Worm (Caenorhabditis elegans) whole organism, young adult: Measurements from ENCODE around the gene mcm-2.

ENCODE experiments used
- B0261.1 ChIP-seq: sonication (generic microtip); optimal IDR thresholded peaks from 2 replicates; lab custom pipeline; 2016; ENCODE audit warnings: mild to moderate bottlenecking, missing genetic modification characterization, moderate library complexity, missing compliant biosample characterization
- B0336.3 ChIP-seq: fragments of 200-800 bp; sonication (Bioruptor generic); IDR thresholded peaks from 2 replicates; pipeline ENCODE4 v1.3.6; 2022; ENCODE audit warnings: missing genetic modification characterization, missing compliant biosample characterization
- C17E4.6 ChIP-seq: fragments of 200-800 bp; sonication (Bioruptor generic); IDR thresholded peaks from 2 replicates; pipeline ENCODE4 v1.3.6; 2022; ENCODE audit warnings: missing genetic modification reagents, missing genetic modification characterization, missing compliant biosample characterization
- F33H1.4 ChIP-seq: fragments of 200-800 bp; sonication (Bioruptor generic); IDR thresholded peaks from 2 replicates; pipeline ENCODE4 v1.3.6; 2022; ENCODE audit warnings: missing genetic modification reagents, missing genetic modification characterization, missing compliant biosample characterization
- F37B4.10 ChIP-seq: fragments of 200-800 bp; sonication (Bioruptor generic); IDR thresholded peaks from 2 replicates; pipeline ENCODE4 v1.3.6; 2022; ENCODE audit warnings: missing genetic modification characterization, missing compliant biosample characterization
- F52B5.7 ChIP-seq: sonication (generic microtip); optimal IDR thresholded peaks from 2 replicates; lab custom pipeline; 2016; ENCODE audit warnings: mild to moderate bottlenecking, missing genetic modification characterization, missing compliant biosample characterization
- F57A8.1 ChIP-seq: fragments of 200-800 bp; sonication (Bioruptor generic); optimal IDR thresholded peaks from 2 replicates; lab custom pipeline; 2018; ENCODE audit warnings: mild to moderate bottlenecking, missing genetic modification characterization, moderate library complexity, missing compliant biosample characterization
- K12H6.12 ChIP-seq: fragments of 200-800 bp; sonication (Bioruptor generic); optimal IDR thresholded peaks from 2 replicates; lab custom pipeline; 2018; ENCODE audit warnings: mild to moderate bottlenecking, missing genetic modification characterization, missing compliant biosample characterization
- T07F8.4 ChIP-seq: sonication (generic microtip); optimal IDR thresholded peaks from 2 replicates; lab custom pipeline; 2016; ENCODE audit warnings: mild to moderate bottlenecking, missing genetic modification characterization, moderate library complexity, missing compliant biosample characterization
- ama-1 ChIP-seq, 3 experiments: fragments of 150-350 bp in 1 of 3; sonication (generic microtip) in 2 of 3; optimal IDR thresholded peaks; 2 replicates each; lab custom pipeline; 2014 to 2018; ENCODE audit warnings: missing biosample characterization in 2 of 3, missing genetic modification characterization in 2 of 3, missing genetic modification reagents in 2 of 3
- atf-7 ChIP-seq: sonication (generic microtip); optimal IDR thresholded peaks from 2 replicates; lab custom pipeline; 2017; ENCODE audit warnings: mild to moderate bottlenecking, missing genetic modification characterization, missing compliant biosample characterization
- athp-1 ChIP-seq: sonication (generic microtip); optimal IDR thresholded peaks from 2 replicates; lab custom pipeline; 2017; ENCODE audit warnings: mild to moderate bottlenecking, missing genetic modification characterization, missing compliant biosample characterization
- attf-6 ChIP-seq: fragments of 200-800 bp; sonication (Bioruptor generic); IDR thresholded peaks from 2 replicates; pipeline ENCODE4 v1.3.6; 2022; ENCODE audit warnings: missing genetic modification reagents, missing genetic modification characterization, missing compliant biosample characterization
- bed-1 ChIP-seq: fragments of 200-800 bp; sonication (Bioruptor generic); IDR thresholded peaks from 2 replicates; pipeline ENCODE4 v1.3.6; 2022; ENCODE audit warnings: missing genetic modification reagents, missing genetic modification characterization, missing compliant biosample characterization
- cebp-1 ChIP-seq, 2 experiments: fragments of 200-800 bp in 1 of 2; sonication (Bioruptor generic) in 1 of 2; sonication (generic microtip) in 1 of 2; IDR thresholded peaks in 1 of 2; optimal IDR thresholded peaks in 1 of 2; 2 replicates each; pipeline versions ENCODE4 v1.3.6 to Lab custom; 2017 to 2022; ENCODE audit warnings: missing compliant biosample characterization in 2 of 2, missing genetic modification characterization in 2 of 2, mild to moderate bottlenecking in 1 of 2, missing genetic modification reagents in 1 of 2, moderate library complexity in 1 of 2
- ceh-100 ChIP-seq: fragments of 200-800 bp; sonication (Bioruptor generic); IDR thresholded peaks from 2 replicates; pipeline ENCODE4 v1.3.6; 2022; ENCODE audit warnings: missing genetic modification reagents, missing genetic modification characterization, missing compliant biosample characterization
- chd-7 ChIP-seq: sonication (generic microtip); optimal IDR thresholded peaks from 2 replicates; lab custom pipeline; 2016; ENCODE audit warnings: mild to moderate bottlenecking, missing genetic modification characterization, moderate library complexity, missing compliant biosample characterization
- die-1 ChIP-seq: sonication (generic microtip); optimal IDR thresholded peaks from 2 replicates; lab custom pipeline; 2016; ENCODE audit warnings: missing genotype, mild to moderate bottlenecking, missing genetic modification characterization, missing compliant biosample characterization
- egl-44 ChIP-seq: fragments of 200-800 bp; sonication (Bioruptor generic); IDR thresholded peaks from 2 replicates; pipeline ENCODE4 v1.3.6; 2022; ENCODE audit warnings: missing genetic modification reagents, missing genetic modification characterization, missing compliant biosample characterization
- fkh-3 ChIP-seq: sonication (generic microtip); optimal IDR thresholded peaks from 2 replicates; lab custom pipeline; 2016; ENCODE audit warnings: mild to moderate bottlenecking, missing genetic modification characterization, missing compliant biosample characterization
- gei-17 ChIP-seq: fragments of 200-800 bp; sonication (Bioruptor generic); optimal IDR thresholded peaks from 2 replicates; lab custom pipeline; 2018; ENCODE audit warnings: mild to moderate bottlenecking, missing genetic modification characterization, missing compliant biosample characterization
- him-1 ChIP-seq: sonication (generic microtip); optimal IDR thresholded peaks from 2 replicates; lab custom pipeline; 2016; ENCODE audit warnings: missing genotype, missing genetic modification reagents, missing genetic modification characterization, missing compliant biosample characterization
- hlh-26 ChIP-seq: fragments of 200-800 bp; sonication (Bioruptor generic); conservative IDR thresholded peaks from 2 replicates; pipeline ENCODE4 v1.3.6; 2022; ENCODE audit warnings: missing genetic modification reagents, missing genetic modification characterization, missing compliant biosample characterization
- hmg-1.2 ChIP-seq: fragments of 200-800 bp; sonication (Bioruptor generic); IDR thresholded peaks from 2 replicates; pipeline ENCODE4 v1.3.6; 2022; ENCODE audit warnings: missing genetic modification reagents, missing genetic modification characterization, missing compliant biosample characterization
- let-526 ChIP-seq: fragments of 200-800 bp; sonication (Bioruptor generic); IDR thresholded peaks from 2 replicates; pipeline ENCODE4 v1.3.6; 2022; ENCODE audit warnings: missing genetic modification reagents, missing genetic modification characterization, missing compliant biosample characterization
- lin-26 ChIP-seq: fragments of 200-800 bp; sonication (Bioruptor generic); IDR thresholded peaks from 2 replicates; pipeline ENCODE4 v1.3.6; 2022; ENCODE audit warnings: missing genetic modification reagents, missing genetic modification characterization, missing compliant biosample characterization
- lin-54 ChIP-seq: fragments of 200-800 bp; sonication (Bioruptor generic); optimal IDR thresholded peaks from 2 replicates; lab custom pipeline; 2018; ENCODE audit warnings: mild to moderate bottlenecking, missing genetic modification characterization, missing compliant biosample characterization
- madf-8 ChIP-seq: fragments of 200-800 bp; sonication (Bioruptor generic); conservative IDR thresholded peaks from 2 replicates; pipeline ENCODE4 v1.3.6; 2022; ENCODE audit warnings: missing genetic modification reagents, missing genetic modification characterization, missing compliant biosample characterization
- mcd-1 ChIP-seq: fragments of 200-800 bp; sonication (Bioruptor generic); IDR thresholded peaks from 2 replicates; pipeline ENCODE4 v1.3.6; 2022; ENCODE audit warnings: missing genetic modification reagents, missing genetic modification characterization, missing compliant biosample characterization
- mes-4 ChIP-seq: sonication (generic microtip); optimal IDR thresholded peaks from 2 replicates; lab custom pipeline; 2016; ENCODE audit warnings: missing genotype, missing genetic modification characterization, missing compliant biosample characterization
- nfya-1 ChIP-seq: sonication (generic microtip); optimal IDR thresholded peaks from 2 replicates; lab custom pipeline; 2017; ENCODE audit warnings: antibody characterized with exemption, missing compliant biosample characterization, missing genetic modification characterization, borderline replicate concordance; ENCODE audit not compliant: insufficient read depth
- nfya-2 ChIP-seq: fragments of 200-800 bp; sonication (Bioruptor generic); IDR thresholded peaks from 2 replicates; pipeline ENCODE4 v1.3.6; 2022; ENCODE audit warnings: missing genetic modification reagents, missing genetic modification characterization, missing compliant biosample characterization
- nhr-90 ChIP-seq: sonication (generic microtip); optimal IDR thresholded peaks from 2 replicates; lab custom pipeline; 2016; ENCODE audit warnings: missing genotype, mild to moderate bottlenecking, missing genetic modification characterization, missing compliant biosample characterization
- pha-4 ChIP-seq: fragments of 150-350 bp; sonication (generic microtip); optimal IDR thresholded peaks from 2 replicates; lab custom pipeline; 2014; ENCODE audit warnings: missing biosample characterization, missing genetic modification reagents, missing genetic modification characterization
- repo-1 ChIP-seq: sonication (generic microtip); optimal IDR thresholded peaks from 2 replicates; lab custom pipeline; 2017; ENCODE audit warnings: mild to moderate bottlenecking, missing genetic modification characterization, missing compliant biosample characterization
- sea-2 ChIP-seq: fragments of 200-800 bp; sonication (Bioruptor generic); IDR thresholded peaks from 2 replicates; pipeline ENCODE4 v1.3.6; 2022; ENCODE audit warnings: missing genetic modification characterization, missing compliant biosample characterization
- snpc-1.3 ChIP-seq: sonication (generic microtip); optimal IDR thresholded peaks from 2 replicates; lab custom pipeline; 2017; ENCODE audit warnings: missing genetic modification characterization, mild to moderate bottlenecking, missing compliant biosample characterization, antibody characterized with exemption, moderate library complexity, missing genotype, missing genetic modification reagents; ENCODE audit not compliant: insufficient read depth
- snpc-3.4 ChIP-seq: sonication (generic microtip); optimal IDR thresholded peaks from 2 replicates; lab custom pipeline; 2017; ENCODE audit warnings: missing genetic modification characterization, mild to moderate bottlenecking, missing compliant biosample characterization, antibody characterized with exemption, moderate library complexity, missing genotype, missing genetic modification reagents
- snpc-4 ChIP-seq, 5 experiments: fragments of 150-350 bp in 1 of 5; sonication (generic microtip) in 4 of 5; optimal IDR thresholded peaks; 2 replicates each; lab custom pipeline; 2014 to 2018; ENCODE audit warnings: missing genetic modification characterization in 5 of 5, missing biosample characterization in 3 of 5, antibody characterized with exemption in 2 of 5, mild to moderate bottlenecking in 2 of 5, missing compliant biosample characterization in 2 of 5, missing genotype in 2 of 5, moderate library complexity in 2 of 5, missing genetic modification reagents in 1 of 5
- sptf-2 ChIP-seq: fragments of 200-800 bp; sonication (Bioruptor generic); optimal IDR thresholded peaks from 2 replicates; lab custom pipeline; 2018; ENCODE audit warnings: mild to moderate bottlenecking, missing genetic modification characterization, missing compliant biosample characterization
- tbx-9 ChIP-seq: sonication (generic microtip); optimal IDR thresholded peaks from 2 replicates; lab custom pipeline; 2016; ENCODE audit warnings: borderline replicate concordance, missing genetic modification characterization, inconsistent platforms, missing compliant biosample characterization
- xnd-1 ChIP-seq: sonication (generic microtip); optimal IDR thresholded peaks from 2 replicates; lab custom pipeline; 2016; ENCODE audit warnings: missing genotype, missing genetic modification reagents, missing genetic modification characterization, missing compliant biosample characterization
- ztf-18 ChIP-seq: sonication (generic microtip); optimal IDR thresholded peaks from 2 replicates; lab custom pipeline; 2016; ENCODE audit warnings: missing genotype, mild to moderate bottlenecking, missing genetic modification characterization, missing compliant biosample characterization
- ztf-22 ChIP-seq: fragments of 200-800 bp; sonication (Bioruptor generic); optimal IDR thresholded peaks from 2 replicates; lab custom pipeline; 2018; ENCODE audit warnings: mild to moderate bottlenecking, missing genetic modification characterization, moderate library complexity, missing compliant biosample characterization
- ztf-26 ChIP-seq: sonication (generic microtip); optimal IDR thresholded peaks from 2 replicates; lab custom pipeline; 2017; ENCODE audit warnings: missing genetic modification characterization, missing compliant biosample characterization
- ztf-6 ChIP-seq: fragments of 200-800 bp; sonication (Bioruptor generic); IDR thresholded peaks from 2 replicates; pipeline ENCODE4 v1.3.6; 2022; ENCODE audit warnings: missing genetic modification reagents, missing genetic modification characterization, missing compliant biosample characterization

mcm-2 gene

DNA sequence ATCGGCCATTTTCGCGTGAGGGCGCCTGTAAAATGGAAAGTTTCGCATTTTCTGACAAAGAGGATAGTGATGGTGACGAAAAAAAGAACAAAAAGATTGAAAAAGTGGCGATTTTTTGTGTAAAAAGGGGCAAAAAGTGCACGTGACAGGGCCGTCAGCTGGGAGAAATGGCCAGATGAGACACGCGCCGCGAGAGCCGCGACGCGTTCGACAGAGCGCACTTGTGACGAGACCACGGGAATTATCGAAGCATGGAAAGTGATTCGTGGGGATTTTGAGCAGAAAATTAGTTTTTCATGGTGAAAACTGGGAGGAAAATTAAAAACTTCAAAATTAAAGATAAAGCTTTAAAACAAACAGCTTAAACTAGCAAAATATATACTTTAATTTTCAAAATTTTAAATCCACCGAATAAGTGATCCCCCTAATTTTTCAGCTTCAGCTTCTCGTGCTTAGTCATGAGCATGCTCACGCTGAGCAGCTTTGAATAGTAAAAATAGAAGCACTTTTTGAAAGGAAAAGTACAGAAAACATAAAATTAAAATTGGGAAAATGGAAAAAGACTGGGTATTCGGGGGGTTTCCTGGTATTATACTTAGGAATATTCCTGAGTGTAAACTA lies 38.8 kb downstream of the mcm-2 start, which contains the start of gene W03C9.5 (continued):
- TF ChIP-seq ztf-18 (tag; lab: Kevin White, UChicago) (peak; percentile 54), B0261.1 (tag; lab: Kevin White, UChicago) (peak; percentile 31), F37B4.10 (GFP tag; lab: Robert Waterston, UW) (no peak), repo-1 (peak; percentile 46), hlh-26 (GFP tag; lab: Robert Waterston, UW) (no peak), gei-17 (peak; percentile 10), hmg-1.2 (GFP tag; lab: Robert Waterston, UW) (peak; percentile 56), snpc-4 (GFP tag; optimal IDR thresholded peaks at IDR 0.05; lab: Kevin White, UChicago) (no peak), snpc-4 (tag; optimal IDR thresholded peaks at IDR 0.05; lab: Kevin White, UChicago) (peak; percentile 52 to 74 (median 67)), nfya-2 (GFP tag; lab: Robert Waterston, UW) (no peak), sptf-2 (GFP tag; lab: Kevin White, UChicago) (no peak), F57A8.1 (no peak), ztf-6 (GFP tag; lab: Robert Waterston, UW) (peak; percentile 72; the same call in 1 of the 2 replicates), xnd-1 (tag; lab: Kevin White, UChicago) (no peak), madf-8 (GFP tag; lab: Robert Waterston, UW) (no peak), F52B5.7 (tag; lab: Kevin White, UChicago) (peak; percentile 29), ama-1 (optimal IDR thresholded peaks at IDR 0.05; lab: Kevin White, UChicago) (no peak), ama-1 (GFP tag; optimal IDR thresholded peaks at IDR 0.05; lab: Kevin White, UChicago) (no peak), ztf-22 (GFP tag; lab: Kevin White, UChicago) (no peak), let-526 (GFP tag; lab: Robert Waterston, UW) (peak; percentile 86), attf-6 (no peak), athp-1 (tag; lab: Kevin White, UChicago) (peak; percentile 87), T07F8.4 (tag; lab: Kevin White, UChicago) (peak; percentile 14), die-1 (tag; lab: Kevin White, UChicago) (peak; percentile 38), atf-7 (tag; lab: Kevin White, UChicago) (peak; percentile 70), K12H6.12 (peak; percentile 97), lin-26 (GFP tag; lab: Robert Waterston, UW) (peak; percentile 77), pha-4 (tag; lab: Kevin White, UChicago) (peak; percentile 88), nfya-1 (tag; lab: Kevin White, UChicago) (no peak), F33H1.4 (GFP tag; lab: Robert Waterston, UW) (peak; percentile 73), mcd-1 (GFP tag; lab: Robert Waterston, UW) (peak; percentile 98), nhr-90 (tag; lab: Kevin White, UChicago) (peak; percentile 79), B0336.3 (GFP tag; lab: Robert Waterston, UW) (peak; percentile 51; the same call in 1 of the 2 replicates), snpc-3.4 (no peak), ceh-100 (GFP tag; lab: Robert Waterston, UW) (peak; percentile 99), bed-1 (GFP tag; lab: Robert Waterston, UW) (no peak), cebp-1 (GFP tag; IDR thresholded peaks at IDR 0.05; lab: Robert Waterston, UW) (peak; percentile 66), cebp-1 (tag; optimal IDR thresholded peaks at IDR 0.05; lab: Kevin White, UChicago) (peak; percentile 88), egl-44 (GFP tag; lab: Robert Waterston, UW) (peak; percentile 49; the same call in 1 of the 2 replicates), snpc-1.3 (tag; lab: Kevin White, UChicago) (no peak), ztf-26 (peak; percentile 94), sea-2 (GFP tag; lab: Robert Waterston, UW) (no peak), fkh-3 (tag; lab: Kevin White, UChicago) (no peak), mes-4 (tag; lab: Kevin White, UChicago) (no peak), C17E4.6 (GFP tag; lab: Robert Waterston, UW) (peak; percentile 60; the same call in 1 of the 2 replicates), him-1 (tag; lab: Kevin White, UChicago) (no peak), lin-54 (peak; percentile 78), tbx-9 (no peak), chd-7 (tag; lab: Kevin White, UChicago) (peak; percentile 66)
